Fruit fly (Drosophila melanogaster) whole organism, embryonic: Measurements from ENCODE around the gene CG12010.

Experiments
- dmrt99B ChIP-seq: fragments of 200-800 bp; sonication (Bioruptor generic); optimal IDR thresholded peaks from 2 replicates; lab custom pipeline; 2018; ENCODE audit warnings: missing biosample characterization, mild to moderate bottlenecking, missing genetic modification characterization, moderate library complexity
- ems ChIP-seq: fragments of 200-800 bp; sonication (Bioruptor generic); optimal IDR thresholded peaks from 3 replicates; lab custom pipeline; 2016; ENCODE audit warnings: missing biosample characterization, missing genetic modification characterization
- pros ChIP-seq: fragments of 200-800 bp; sonication (Bioruptor generic); optimal IDR thresholded peaks from 3 replicates; lab custom pipeline; 2019; ENCODE audit warnings: missing biosample characterization, mild to moderate bottlenecking, missing genetic modification characterization, moderate library complexity

- TF ChIP-seq dmrt99B (tag; lab: Kevin White, UChicago): no peak
- no peak for TF ChIP-seq pros
- TF ChIP-seq ems (GFP tag; lab: Kevin White, UChicago): no peak
Measured at dm6 chr3L:3338882-3339590, 35.0 kb upstream of the CG12010 start.
